Fruit fly (Drosophila melanogaster) whole organism, embryonic: ENCODE data around the gene CG31098.

Experiments used
- Atf3 ChIP-seq: fragments of 200-800 bp; sonication (Bioruptor generic); optimal IDR thresholded peaks from 3 replicates; lab custom pipeline; 2016; ENCODE audit warnings: missing biosample characterization, missing genetic modification characterization
- BtbVII ChIP-seq: fragments of 200-800 bp; sonication (Bioruptor generic); optimal IDR thresholded peaks from 3 replicates; lab custom pipeline; 2017; ENCODE audit warnings: missing biosample characterization, mild to moderate bottlenecking, missing genetic modification characterization
- CG10431 ChIP-seq: fragments of 200-800 bp; sonication (Bioruptor generic); optimal IDR thresholded peaks from 3 replicates; lab custom pipeline; 2018; ENCODE audit warnings: missing biosample characterization, mild to moderate bottlenecking, missing genetic modification characterization
- CG11560 ChIP-seq: fragments of 200-800 bp; sonication (Bioruptor generic); IDR thresholded peaks from 3 replicates; pipeline ENCODE4 v1.3.6; 2022; ENCODE audit warnings: missing biosample characterization, missing genetic modification characterization
- CG13296 ChIP-seq: fragments of 200-800 bp; sonication (Bioruptor generic); optimal IDR thresholded peaks from 3 replicates; lab custom pipeline; 2018; ENCODE audit warnings: missing biosample characterization, mild to moderate bottlenecking, missing genetic modification characterization
- CG13894 ChIP-seq: fragments of 200-800 bp; sonication (Bioruptor generic); optimal IDR thresholded peaks from 3 replicates; lab custom pipeline; 2018; ENCODE audit warnings: missing biosample characterization, mild to moderate bottlenecking, missing genetic modification characterization, moderate library complexity
- CG15269 ChIP-seq: fragments of 200-800 bp; sonication (Bioruptor generic); optimal IDR thresholded peaks from 2 replicates; lab custom pipeline; 2018; ENCODE audit warnings: missing biosample characterization, mild to moderate bottlenecking, missing genetic modification characterization, moderate library complexity
- CG15601 ChIP-seq: fragments of 200-800 bp; sonication (Bioruptor generic); optimal IDR thresholded peaks from 3 replicates; lab custom pipeline; 2019; ENCODE audit warnings: missing biosample characterization, mild to moderate bottlenecking, missing genetic modification characterization, moderate library complexity
- CG1602 ChIP-seq: fragments of 200-800 bp; sonication (Bioruptor generic); optimal IDR thresholded peaks from 3 replicates; lab custom pipeline; 2016; ENCODE audit warnings: missing biosample characterization, missing genetic modification characterization
- CG17912 ChIP-seq: fragments of 200-800 bp; sonication (Bioruptor generic); optimal IDR thresholded peaks from 2 replicates; lab custom pipeline; 2018; ENCODE audit warnings: missing biosample characterization, mild to moderate bottlenecking, missing genetic modification characterization
- CG18476 ChIP-seq: fragments of 200-800 bp; sonication (Bioruptor generic); optimal IDR thresholded peaks from 2 replicates; lab custom pipeline; 2016; ENCODE audit warnings: missing biosample characterization, mild to moderate bottlenecking, missing genetic modification characterization
- CG18599 ChIP-seq: fragments of 200-800 bp; sonication (Bioruptor generic); optimal IDR thresholded peaks from 3 replicates; lab custom pipeline; 2017; ENCODE audit warnings: missing biosample characterization, missing genetic modification characterization, mild to moderate bottlenecking, moderate library complexity, missing genetic modification reagents
- CG2712 ChIP-seq: fragments of 200-800 bp; optimal IDR thresholded peaks from 3 replicates; lab custom pipeline; 2019; ENCODE audit warnings: missing biosample characterization, mild to moderate bottlenecking, missing genetic modification characterization, moderate library complexity
- CG34224 ChIP-seq: fragments of 200-800 bp; sonication (Bioruptor generic); IDR thresholded peaks from 3 replicates; pipeline ENCODE4 v1.3.6; 2022; ENCODE audit warnings: missing biosample characterization, missing genetic modification characterization; ENCODE audit not compliant: partially characterized antibody
- CG34376 ChIP-seq: fragments of 200-800 bp; sonication (Bioruptor generic); optimal IDR thresholded peaks from 2 replicates; lab custom pipeline; 2018; ENCODE audit warnings: missing biosample characterization, mild to moderate bottlenecking, missing genetic modification characterization
- CG3995 ChIP-seq: fragments of 200-800 bp; sonication (Bioruptor generic); optimal IDR thresholded peaks from 3 replicates; lab custom pipeline; 2016; ENCODE audit warnings: missing biosample characterization, missing genetic modification characterization
- CG5953 ChIP-seq: fragments of 200-800 bp; sonication (Bioruptor generic); IDR thresholded peaks from 2 replicates; pipeline ENCODE4 v1.3.6; 2022; ENCODE audit warnings: missing biosample characterization, missing genetic modification characterization
- CG6854 ChIP-seq: fragments of 200-800 bp; sonication (Bioruptor generic); optimal IDR thresholded peaks from 3 replicates; lab custom pipeline; 2017; ENCODE audit warnings: missing biosample characterization, mild to moderate bottlenecking, missing genetic modification characterization
- CG8290 ChIP-seq, 3 experiments: fragments of 200-800 bp; sonication (Bioruptor generic); optimal IDR thresholded peaks; 2 replicates each; lab custom pipeline; 2016 to 2019; ENCODE audit warnings: missing biosample characterization in 3 of 3, missing genetic modification characterization in 3 of 3, mild to moderate bottlenecking in 2 of 3, moderate library complexity in 1 of 3
- D19A ChIP-seq: fragments of 200-800 bp; optimal IDR thresholded peaks from 3 replicates; lab custom pipeline; 2019; ENCODE audit warnings: missing biosample characterization, mild to moderate bottlenecking, missing genetic modification characterization, moderate library complexity
- Dip3 ChIP-seq: fragments of 200-800 bp; sonication (Bioruptor generic); optimal IDR thresholded peaks from 3 replicates; lab custom pipeline; 2016; ENCODE audit warnings: missing biosample characterization, missing genetic modification characterization
- Ets65A ChIP-seq: fragments of 200-800 bp; sonication (Bioruptor generic); peaks from one replicate; lab custom pipeline; 2016; ENCODE audit warnings: missing biosample characterization, missing genetic modification characterization
- Hand ChIP-seq: fragments of 200-800 bp; sonication (Bioruptor generic); optimal IDR thresholded peaks from 2 replicates; lab custom pipeline; 2017; ENCODE audit warnings: mild to moderate bottlenecking, missing biosample characterization, missing genetic modification reagents, missing genetic modification characterization
- Hey ChIP-seq: fragments of 200-800 bp; sonication (Bioruptor generic); optimal IDR thresholded peaks from 3 replicates; lab custom pipeline; 2018; ENCODE audit warnings: missing biosample characterization, mild to moderate bottlenecking, missing genetic modification characterization
- HmgZ ChIP-seq: fragments of 200-800 bp; sonication (Bioruptor generic); optimal IDR thresholded peaks from 2 replicates; lab custom pipeline; 2018; ENCODE audit warnings: missing biosample characterization, mild to moderate bottlenecking, missing genetic modification characterization
- MBD-R2 ChIP-seq: fragments of 200-800 bp; sonication (Bioruptor generic); IDR thresholded peaks from 2 replicates; pipeline ENCODE4 v1.3.6; 2022; ENCODE audit warnings: missing biosample characterization, missing genetic modification characterization
- Meics ChIP-seq: fragments of 200-800 bp; sonication (Bioruptor generic); optimal IDR thresholded peaks from 2 replicates; lab custom pipeline; 2017; ENCODE audit warnings: missing biosample characterization, mild to moderate bottlenecking, missing genetic modification characterization
- Mes4 ChIP-seq: fragments of 200-800 bp; sonication (Bioruptor generic); optimal IDR thresholded peaks from 2 replicates; lab custom pipeline; 2016; ENCODE audit warnings: missing biosample characterization, missing genetic modification characterization
- Nf-YB ChIP-seq: fragments of 200-800 bp; sonication (Bioruptor generic); optimal IDR thresholded peaks from 3 replicates; lab custom pipeline; 2019; ENCODE audit warnings: missing biosample characterization, mild to moderate bottlenecking, missing genetic modification characterization, moderate library complexity
- PHDP ChIP-seq: fragments of 200-800 bp; sonication (Bioruptor generic); optimal IDR thresholded peaks from 3 replicates; lab custom pipeline; 2018; ENCODE audit warnings: missing biosample characterization, mild to moderate bottlenecking, missing genetic modification characterization, moderate library complexity
- Rfx ChIP-seq: fragments of 200-800 bp; sonication (Bioruptor generic); IDR thresholded peaks from 2 replicates; pipeline ENCODE4 v1.3.6; 2022; ENCODE audit warnings: missing biosample characterization, missing genetic modification characterization
- Trl ChIP-seq, 3 experiments: fragments of >200 bp in 2 of 3; fragments of 200-800 bp in 1 of 3; sonication (Bioruptor generic) in 1 of 3; optimal IDR thresholded peaks; 2 replicates in 1 of 3; 3 replicates in 2 of 3; lab custom pipeline; 2016 to 2017; ENCODE audit warnings: missing biosample characterization in 1 of 3, missing genetic modification characterization in 1 of 3
- caup ChIP-seq: fragments of 200-800 bp; sonication (Bioruptor generic); optimal IDR thresholded peaks from 3 replicates; lab custom pipeline; 2017; ENCODE audit warnings: missing biosample characterization, mild to moderate bottlenecking, missing genetic modification characterization, moderate library complexity; ENCODE audit not compliant: severe bottlenecking
- chinmo ChIP-seq: fragments of 200-800 bp; sonication (Bioruptor generic); IDR thresholded peaks from 4 replicates; pipeline ENCODE4 v1.3.6; 2022; ENCODE audit warnings: missing biosample characterization, missing genetic modification characterization; ENCODE audit not compliant: partially characterized antibody
- ci ChIP-seq: fragments of 200-800 bp; sonication (Bioruptor generic); IDR thresholded peaks from 3 replicates; pipeline ENCODE4 v1.3.6; 2022; ENCODE audit warnings: missing biosample characterization, missing genetic modification characterization
- croc ChIP-seq: fragments of 200-800 bp; sonication (Bioruptor generic); conservative IDR thresholded peaks from 3 replicates; pipeline ENCODE4 v1.3.6; 2022; ENCODE audit warnings: missing biosample characterization, missing genetic modification characterization
- cwo ChIP-seq: fragments of 200-800 bp; sonication (Bioruptor generic); optimal IDR thresholded peaks from 3 replicates; lab custom pipeline; 2017; ENCODE audit warnings: missing biosample characterization, missing genetic modification characterization, mild to moderate bottlenecking, moderate library complexity, missing genetic modification reagents
- eve ChIP-seq, 2 experiments: fragments of >200 bp; optimal IDR thresholded peaks; 2 replicates each; lab custom pipeline; 2017; ENCODE audit warnings: missing biosample characterization in 2 of 2, missing genetic modification characterization in 2 of 2
- grau ChIP-seq: fragments of 200-800 bp; optimal IDR thresholded peaks from 3 replicates; lab custom pipeline; 2019; ENCODE audit warnings: missing biosample characterization, mild to moderate bottlenecking, missing genetic modification characterization, moderate library complexity
- hth ChIP-seq: fragments of >200 bp; optimal IDR thresholded peaks from 2 replicates; lab custom pipeline; 2017; ENCODE audit warnings: inconsistent platforms
- oc ChIP-seq: fragments of 200-800 bp; sonication (Bioruptor generic); optimal IDR thresholded peaks from 2 replicates; lab custom pipeline; 2018; ENCODE audit warnings: missing biosample characterization, mild to moderate bottlenecking, missing genetic modification characterization, moderate library complexity
- odd ChIP-seq: fragments of 200-800 bp; sonication (Bioruptor generic); optimal IDR thresholded peaks from 2 replicates; lab custom pipeline; 2017; ENCODE audit warnings: missing biosample characterization, mild to moderate bottlenecking, missing genetic modification characterization
- scrt ChIP-seq: fragments of 200-800 bp; sonication (Bioruptor generic); optimal IDR thresholded peaks from 2 replicates; lab custom pipeline; 2018; ENCODE audit warnings: missing biosample characterization, mild to moderate bottlenecking, missing genetic modification characterization, moderate library complexity
- sens ChIP-seq: fragments of 200-800 bp; sonication (Bioruptor generic); peaks from one replicate; lab custom pipeline; 2016; ENCODE audit warnings: missing biosample characterization, missing genetic modification characterization
- shn ChIP-seq: fragments of 200-800 bp; sonication (Bioruptor generic); optimal IDR thresholded peaks from 3 replicates; lab custom pipeline; 2016; ENCODE audit warnings: missing biosample characterization, missing genetic modification characterization
- sisA ChIP-seq: fragments of 200-800 bp; sonication (Bioruptor generic); IDR thresholded peaks from 2 replicates; pipeline ENCODE4 v1.3.6; 2022; ENCODE audit warnings: missing biosample characterization, missing genetic modification characterization
- tap ChIP-seq: fragments of 200-800 bp; optimal IDR thresholded peaks from 3 replicates; lab custom pipeline; 2019; ENCODE audit warnings: missing biosample characterization, mild to moderate bottlenecking, missing genetic modification characterization, moderate library complexity
- tup ChIP-seq: fragments of 200-800 bp; sonication (Bioruptor generic); optimal IDR thresholded peaks from 2 replicates; lab custom pipeline; 2016; ENCODE audit warnings: missing biosample characterization, mild to moderate bottlenecking, missing genetic modification characterization, moderate library complexity
- unc-4 ChIP-seq: fragments of 200-800 bp; sonication (Bioruptor generic); IDR thresholded peaks from 2 replicates; pipeline ENCODE4 v1.3.6; 2022; ENCODE audit warnings: missing biosample characterization, missing genetic modification characterization; ENCODE audit not compliant: partially characterized antibody

The CG31098 gene

dm6 chr3R:25292864-25293284, at the start of gene CG31098:
TSS of gene CG31098 (minus strand) at chr3R:25292977.
- TF ChIP-seq CG10431 (GFP tag; lab: Kevin White, UChicago) (peak; percentile 26), unc-4 (GFP tag; lab: Robert Waterston, UW) (peak; percentile 43; the same call in 1 of the 2 replicates), grau (peak; percentile 84), Mes4 (GFP tag; lab: Kevin White, UChicago) (no peak), CG15601 (tag; lab: Kevin White, UChicago) (peak; percentile 0), tup (no peak), CG34376 (GFP tag; lab: Kevin White, UChicago) (peak; percentile 87), cwo (peak; percentile 62), Hand (GFP tag; lab: Kevin White, UChicago) (peak; percentile 14), Ets65A (GFP tag; lab: Kevin White, UChicago) (no peak), D19A (tag; lab: Kevin White, UChicago) (no peak), CG8290 (GFP tag; optimal IDR thresholded peaks at IDR 0.05; lab: Kevin White, UChicago) (no peak), CG8290 (tag; optimal IDR thresholded peaks at IDR 0.05; lab: Kevin White, UChicago) (peak in 1 of 2 experiments; percentile 11), CG6854 (GFP tag; lab: Kevin White, UChicago) (peak; percentile 41), ci (GFP tag; lab: Robert Waterston, UW) (peak; percentile 22; the same call in 1 of the 3 replicates), CG34224 (GFP tag; lab: Robert Waterston, UW) (peak; percentile 49; the same call in 1 of the 3 replicates), tap (tag; lab: Kevin White, UChicago) (peak; percentile 22), oc (no peak), Trl (optimal IDR thresholded peaks at IDR 0.05; lab: Kevin White, UChicago) (peak; percentile 47 to 51), Trl (GFP tag; optimal IDR thresholded peaks at IDR 0.05; lab: Kevin White, UChicago) (no peak), CG5953 (GFP tag; lab: Robert Waterston, UW) (no peak), hth (lab: Kevin White, UChicago) (no peak), scrt (GFP tag; lab: Kevin White, UChicago) (peak; percentile 30), Meics (peak; percentile 53), CG11560 (tag; lab: Robert Waterston, UW) (no peak), Dip3 (GFP tag; lab: Kevin White, UChicago) (no peak), CG13296 (GFP tag; lab: Kevin White, UChicago) (peak; percentile 70), CG18599 (GFP tag; lab: Kevin White, UChicago) (peak; percentile 48), Atf3 (GFP tag; lab: Kevin White, UChicago) (no peak), croc (no peak), CG1602 (GFP tag; lab: Kevin White, UChicago) (no peak), sisA (GFP tag; lab: Robert Waterston, UW) (no peak), MBD-R2 (GFP tag; lab: Robert Waterston, UW) (no peak), CG18476 (GFP tag; lab: Kevin White, UChicago) (no peak), odd (GFP tag; lab: Kevin White, UChicago) (peak; percentile 53), caup (GFP tag; lab: Kevin White, UChicago) (peak; percentile 39), Hey (tag; lab: Kevin White, UChicago) (no peak), HmgZ (peak; percentile 20), BtbVII (GFP tag; lab: Kevin White, UChicago) (peak; percentile 66), Nf-YB (GFP tag; lab: Kevin White, UChicago) (no peak), sens (GFP tag; lab: Kevin White, UChicago) (peak; percentile 20), CG13894 (peak; percentile 51), CG15269 (tag; lab: Kevin White, UChicago) (peak; percentile 50), PHDP (peak; percentile 60), eve (GFP tag; optimal IDR thresholded peaks at IDR 0.05; lab: Kevin White, UChicago) (peak in 1 of 2 experiments; percentile 18), Rfx (GFP tag; lab: Robert Waterston, UW) (peak; percentile 7; the same call in 1 of the 2 replicates), chinmo (peak; percentile 81; the same call in 2 of the 4 replicates), CG2712 (no peak), CG17912 (GFP tag; lab: Kevin White, UChicago) (no peak), CG3995 (GFP tag; lab: Kevin White, UChicago) (peak; percentile 72), shn (GFP tag; lab: Kevin White, UChicago) (no peak)
